Worm (Caenorhabditis elegans) whole organism, L2 larva: Measurements from ENCODE around the gene T24C2.3.

Experiments
- C34F6.9 ChIP-seq: fragments of 150-350 bp; optimal IDR thresholded peaks from 2 replicates; lab custom pipeline; 2014; ENCODE audit warnings: missing biosample characterization, missing genetic modification characterization
- F13H6.1 ChIP-seq: sonication (generic microtip); optimal IDR thresholded peaks from 2 replicates; lab custom pipeline; 2016; ENCODE audit warnings: missing genetic modification characterization, missing compliant biosample characterization
- R02D3.7 ChIP-seq: fragments of 150-350 bp; optimal IDR thresholded peaks from 2 replicates; lab custom pipeline; 2014; ENCODE audit warnings: missing biosample characterization, missing genetic modification characterization
- Y55F3AM.14 ChIP-seq: fragments of 200-800 bp; sonication (Bioruptor generic); optimal IDR thresholded peaks from 2 replicates; lab custom pipeline; 2018; ENCODE audit warnings: mild to moderate bottlenecking, missing genetic modification characterization, missing compliant biosample characterization
- ZK546.5 ChIP-seq: sonication (generic microtip); optimal IDR thresholded peaks from 2 replicates; lab custom pipeline; 2017; ENCODE audit warnings: missing biosample characterization, missing genetic modification characterization
- alr-1 ChIP-seq: fragments of 150-350 bp; optimal IDR thresholded peaks from 2 replicates; lab custom pipeline; 2014; ENCODE audit warnings: missing biosample characterization, missing genetic modification characterization
- aly-2 ChIP-seq: fragments of 150-350 bp; optimal IDR thresholded peaks from 2 replicates; lab custom pipeline; 2014; ENCODE audit warnings: missing biosample characterization, missing genetic modification characterization
- ama-1 ChIP-seq: fragments of 150-350 bp; optimal IDR thresholded peaks from 2 replicates; lab custom pipeline; 2018; ENCODE audit warnings: inconsistent platforms
- blmp-1 ChIP-seq: sonication (generic microtip); optimal IDR thresholded peaks from 2 replicates; lab custom pipeline; 2017; ENCODE audit warnings: missing genetic modification characterization, mild to moderate bottlenecking, missing compliant biosample characterization, antibody characterized with exemption, moderate library complexity; ENCODE audit not compliant: insufficient read depth
- ceh-16 ChIP-seq: fragments of 150-350 bp; optimal IDR thresholded peaks from 2 replicates; lab custom pipeline; 2014; ENCODE audit warnings: missing biosample characterization, missing genetic modification characterization
- ceh-82 ChIP-seq: fragments of 150-350 bp; optimal IDR thresholded peaks from 2 replicates; lab custom pipeline; 2014; ENCODE audit warnings: missing biosample characterization, missing genetic modification characterization
- crh-2 ChIP-seq: sonication (generic microtip); optimal IDR thresholded peaks from 2 replicates; lab custom pipeline; 2017; ENCODE audit warnings: missing biosample characterization, missing genetic modification characterization
- dmd-4 ChIP-seq: sonication (generic microtip); optimal IDR thresholded peaks from 2 replicates; lab custom pipeline; 2017; ENCODE audit warnings: missing biosample characterization, missing genetic modification characterization
- egl-27 ChIP-seq: sonication (generic microtip); optimal IDR thresholded peaks from 3 replicates; lab custom pipeline; 2017; ENCODE audit warnings: missing biosample characterization, missing genetic modification reagents, missing genetic modification characterization
- elt-1 ChIP-seq: fragments of 150-350 bp; optimal IDR thresholded peaks from 2 replicates; lab custom pipeline; 2014; ENCODE audit warnings: missing biosample characterization, missing genetic modification characterization
- elt-3 ChIP-seq: sonication (generic microtip); optimal IDR thresholded peaks from 2 replicates; lab custom pipeline; 2017; ENCODE audit warnings: missing biosample characterization, missing genetic modification characterization
- fos-1 ChIP-seq: fragments of 150-350 bp; optimal IDR thresholded peaks from 2 replicates; lab custom pipeline; 2014; ENCODE audit warnings: missing biosample characterization, missing genetic modification characterization
- gmeb-1 ChIP-seq: fragments of 150-350 bp; optimal IDR thresholded peaks from 2 replicates; lab custom pipeline; 2014; ENCODE audit warnings: missing biosample characterization, missing genetic modification characterization
- lin-11 ChIP-seq: fragments of 150-350 bp; sonication (generic microtip); optimal IDR thresholded peaks from 2 replicates; lab custom pipeline; 2014; ENCODE audit warnings: missing biosample characterization, missing genetic modification characterization, inconsistent platforms, mixed read lengths
- lin-13 ChIP-seq: fragments of 150-350 bp; optimal IDR thresholded peaks from 2 replicates; lab custom pipeline; 2014; ENCODE audit warnings: missing biosample characterization, missing genetic modification reagents, missing genetic modification characterization
- lin-39 ChIP-seq: fragments of 150-350 bp; optimal IDR thresholded peaks from 2 replicates; lab custom pipeline; 2014; ENCODE audit warnings: missing biosample characterization, missing genetic modification reagents, missing genetic modification characterization
- lsy-2 ChIP-seq, 2 experiments: fragments of 150-350 bp in 1 of 2; sonication (generic microtip) in 1 of 2; optimal IDR thresholded peaks; 2 replicates each; lab custom pipeline; 2014 to 2017; ENCODE audit warnings: missing biosample characterization in 2 of 2, missing genetic modification characterization in 2 of 2
- mab-5 ChIP-seq: fragments of 150-350 bp; optimal IDR thresholded peaks from 2 replicates; lab custom pipeline; 2014; ENCODE audit warnings: missing biosample characterization, missing genetic modification characterization
- mbf-1 ChIP-seq: sonication (generic microtip); optimal IDR thresholded peaks from 2 replicates; lab custom pipeline; 2017; ENCODE audit warnings: missing biosample characterization, missing genetic modification characterization
- mdl-1 ChIP-seq, 2 experiments: fragments of 150-350 bp in 1 of 2; sonication (generic microtip) in 1 of 2; optimal IDR thresholded peaks; 2 replicates each; lab custom pipeline; 2017; ENCODE audit warnings: missing biosample characterization in 2 of 2, missing genetic modification characterization in 2 of 2
- nhr-10 ChIP-seq: sonication (generic microtip); optimal IDR thresholded peaks from 2 replicates; lab custom pipeline; 2017; ENCODE audit warnings: missing biosample characterization, missing genetic modification characterization
- nhr-11 ChIP-seq: fragments of 150-350 bp; optimal IDR thresholded peaks from 2 replicates; lab custom pipeline; 2014; ENCODE audit warnings: missing biosample characterization, missing genetic modification characterization
- nhr-12 ChIP-seq: fragments of 150-350 bp; optimal IDR thresholded peaks from 2 replicates; lab custom pipeline; 2014; ENCODE audit warnings: missing biosample characterization, missing genetic modification characterization
- nhr-129 ChIP-seq: fragments of 150-350 bp; optimal IDR thresholded peaks from 2 replicates; lab custom pipeline; 2014; ENCODE audit warnings: missing biosample characterization, missing genetic modification characterization
- nhr-21 ChIP-seq: fragments of 150-350 bp; optimal IDR thresholded peaks from 2 replicates; lab custom pipeline; 2014; ENCODE audit warnings: missing biosample characterization, missing genetic modification characterization
- nhr-23 ChIP-seq: fragments of 150-350 bp; optimal IDR thresholded peaks from 2 replicates; lab custom pipeline; 2014; ENCODE audit warnings: missing biosample characterization, missing genetic modification reagents, missing genetic modification characterization
- nhr-237 ChIP-seq: fragments of 150-350 bp; optimal IDR thresholded peaks from 2 replicates; lab custom pipeline; 2014; ENCODE audit warnings: missing biosample characterization, missing genetic modification characterization
- nhr-25 ChIP-seq: fragments of 150-350 bp; sonication (generic microtip); optimal IDR thresholded peaks from 3 replicates; lab custom pipeline; 2014; ENCODE audit warnings: missing biosample characterization, missing genetic modification characterization
- nhr-6 ChIP-seq: fragments of 150-350 bp; optimal IDR thresholded peaks from 2 replicates; lab custom pipeline; 2014; ENCODE audit warnings: missing biosample characterization, missing genetic modification characterization
- nhr-77 ChIP-seq: fragments of 150-350 bp; optimal IDR thresholded peaks from 2 replicates; lab custom pipeline; 2014; ENCODE audit warnings: missing biosample characterization, missing genetic modification characterization
- peb-1 ChIP-seq: fragments of 150-350 bp; optimal IDR thresholded peaks from 2 replicates; lab custom pipeline; 2014; ENCODE audit warnings: missing biosample characterization, missing genetic modification characterization
- sem-4 ChIP-seq: fragments of 150-350 bp; optimal IDR thresholded peaks from 2 replicates; lab custom pipeline; 2014; ENCODE audit warnings: missing biosample characterization, missing genetic modification reagents, missing genetic modification characterization
- skn-1 ChIP-seq: sonication (generic microtip); optimal IDR thresholded peaks from 2 replicates; lab custom pipeline; 2017; ENCODE audit warnings: missing biosample characterization, missing genetic modification characterization
- sma-3 ChIP-seq: sonication (generic microtip); optimal IDR thresholded peaks from 2 replicates; lab custom pipeline; 2016; ENCODE audit warnings: missing genetic modification reagents, missing genetic modification characterization, missing compliant biosample characterization
- sma-9 ChIP-seq, 2 experiments: fragments of 150-350 bp in 1 of 2; sonication (generic microtip) in 1 of 2; optimal IDR thresholded peaks; 2 replicates each; lab custom pipeline; 2014 to 2016; ENCODE audit warnings: missing genetic modification characterization in 2 of 2, mild to moderate bottlenecking in 1 of 2, missing biosample characterization in 1 of 2, missing compliant biosample characterization in 1 of 2, missing genetic modification reagents in 1 of 2, moderate library complexity in 1 of 2
- snpc-4 ChIP-seq: fragments of 150-350 bp; optimal IDR thresholded peaks from 2 replicates; lab custom pipeline; 2014; ENCODE audit warnings: missing biosample characterization, missing genetic modification characterization
- unc-39 ChIP-seq: fragments of 150-350 bp; optimal IDR thresholded peaks from 2 replicates; lab custom pipeline; 2014; ENCODE audit warnings: missing biosample characterization, missing genetic modification characterization
- unc-55 ChIP-seq: fragments of 150-350 bp; sonication (generic microtip); optimal IDR thresholded peaks from 3 replicates; lab custom pipeline; 2014; ENCODE audit warnings: missing biosample characterization, missing genetic modification reagents, missing genetic modification characterization
- unc-62 ChIP-seq: fragments of 150-350 bp; optimal IDR thresholded peaks from 2 replicates; lab custom pipeline; 2014; ENCODE audit warnings: missing biosample characterization, missing genetic modification reagents, missing genetic modification characterization
- zag-1 ChIP-seq: fragments of 150-350 bp; optimal IDR thresholded peaks from 2 replicates; lab custom pipeline; 2014; ENCODE audit warnings: missing biosample characterization, missing genetic modification characterization
- ztf-1 ChIP-seq: fragments of 200-800 bp; sonication (Bioruptor generic); conservative IDR thresholded peaks from 2 replicates; pipeline ENCODE4 v1.3.6; 2022; ENCODE audit warnings: missing genetic modification characterization, missing compliant biosample characterization
- ztf-11 ChIP-seq: sonication (generic microtip); optimal IDR thresholded peaks from 2 replicates; lab custom pipeline; 2017; ENCODE audit warnings: missing biosample characterization, missing genetic modification characterization
- ztf-4 ChIP-seq: fragments of 150-350 bp; optimal IDR thresholded peaks from 2 replicates; lab custom pipeline; 2014; ENCODE audit warnings: missing biosample characterization, missing genetic modification characterization

T24C2.3 gene

DNA sequence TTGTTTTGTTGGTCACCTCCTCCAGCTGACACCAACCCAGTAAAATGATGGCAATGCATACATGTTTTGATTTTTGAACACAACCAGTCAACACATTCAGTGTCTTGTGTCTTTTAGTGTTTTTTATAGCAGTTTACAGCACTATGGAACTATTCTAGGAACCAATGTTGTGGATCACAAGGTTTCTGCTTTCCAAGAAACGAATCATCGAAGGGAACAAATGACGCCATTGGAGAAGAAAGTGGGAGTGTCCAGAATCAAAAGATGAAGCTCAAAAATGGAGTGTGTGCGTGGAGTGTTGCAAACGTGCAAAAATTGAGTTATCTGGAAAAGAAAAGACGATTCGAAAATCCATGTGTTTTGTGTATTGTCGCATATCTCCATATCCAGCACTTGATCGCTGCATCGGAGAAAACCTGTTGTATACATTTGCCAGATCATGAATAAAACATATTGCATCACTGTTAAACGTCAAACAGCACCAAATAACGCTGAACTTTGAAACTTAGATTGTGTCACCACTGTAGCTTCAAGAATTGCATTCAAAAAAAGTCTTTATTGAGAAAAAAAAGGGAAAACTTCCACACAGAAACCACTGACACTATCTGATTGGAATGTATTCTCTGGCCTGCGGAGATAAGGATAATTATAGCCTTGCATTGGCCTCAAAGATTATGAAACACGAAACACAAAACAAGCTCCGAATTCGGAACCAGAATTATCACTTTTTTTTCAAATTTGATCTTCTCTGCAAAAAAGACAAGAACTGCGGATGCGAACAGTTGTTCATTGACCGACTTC, 19.2 kb downstream of the T24C2.3 start:
- TF ChIP-seq nhr-237 (tag; lab: Kevin White, UChicago): no peak
- no peak for TF ChIP-seq snpc-4 (tag; lab: Kevin White, UChicago)
- peak; percentile 87 for TF ChIP-seq nhr-21 (tag; lab: Kevin White, UChicago)
- TF ChIP-seq ztf-1 (GFP tag; lab: Robert Waterston, UW): no peak
- TF ChIP-seq ceh-82 (tag; lab: Kevin White, UChicago): no peak
- TF ChIP-seq mbf-1 (tag; lab: Kevin White, UChicago): no peak
- no peak for TF ChIP-seq mab-5 (tag; lab: Kevin White, UChicago)
- TF ChIP-seq lsy-2 (tag; optimal IDR thresholded peaks at IDR 0.05; lab: Kevin White, UChicago): peak in 1 of 2 experiments; percentile 78
- TF ChIP-seq elt-1 (tag; lab: Kevin White, UChicago): no peak
- TF ChIP-seq nhr-25: peak; percentile 37
- TF ChIP-seq elt-3 (tag; lab: Kevin White, UChicago): peak; percentile 45
- TF ChIP-seq C34F6.9: peak; percentile 58
- TF ChIP-seq nhr-129 (tag; lab: Kevin White, UChicago): peak; percentile 47
- TF ChIP-seq alr-1 (tag; lab: Kevin White, UChicago): no peak
- TF ChIP-seq lin-11: peak; percentile 2
- no peak for TF ChIP-seq sma-3
- no peak for TF ChIP-seq peb-1 (tag; lab: Kevin White, UChicago)
- no peak for TF ChIP-seq egl-27
- TF ChIP-seq nhr-6: peak; percentile 82
- peak in 1 of 2 experiments; percentile 24 for TF ChIP-seq mdl-1 (tag; optimal IDR thresholded peaks at IDR 0.05; lab: Kevin White, UChicago)
- no peak for TF ChIP-seq ama-1 (lab: Kevin White, UChicago)
- peak; percentile 52 for TF ChIP-seq zag-1 (tag; lab: Kevin White, UChicago)
- TF ChIP-seq R02D3.7: no peak
- no peak for TF ChIP-seq ztf-11
- TF ChIP-seq lin-39 (tag; lab: Kevin White, UChicago): no peak
- TF ChIP-seq crh-2 (tag; lab: Kevin White, UChicago): peak; percentile 74
- peak; percentile 55 for TF ChIP-seq unc-55
- TF ChIP-seq dmd-4 (tag; lab: Kevin White, UChicago): peak; percentile 69
- no peak for TF ChIP-seq ZK546.5 (tag; lab: Kevin White, UChicago)
- TF ChIP-seq unc-62 (GFP tag; lab: Kevin White, UChicago): no peak
- no peak for TF ChIP-seq nhr-11
- no peak for TF ChIP-seq nhr-12 (tag; lab: Kevin White, UChicago)
- TF ChIP-seq blmp-1 (tag; lab: Kevin White, UChicago): peak; percentile 59
- TF ChIP-seq fos-1 (tag; lab: Kevin White, UChicago): peak; percentile 6
- no peak for TF ChIP-seq nhr-10 (tag; lab: Kevin White, UChicago)
- TF ChIP-seq ztf-4 (tag; lab: Kevin White, UChicago): peak; percentile 70
- TF ChIP-seq gmeb-1 (tag; lab: Kevin White, UChicago): no peak
- TF ChIP-seq lin-13: peak; percentile 68
- TF ChIP-seq aly-2: no peak
- peak; percentile 58 for TF ChIP-seq sem-4 (tag; lab: Kevin White, UChicago)
- TF ChIP-seq Y55F3AM.14 (GFP tag; lab: Kevin White, UChicago): no peak
- TF ChIP-seq unc-39 (tag; lab: Kevin White, UChicago): no peak
- no peak for TF ChIP-seq skn-1 (tag; lab: Kevin White, UChicago)
- TF ChIP-seq nhr-23 (tag; lab: Kevin White, UChicago): no peak
- TF ChIP-seq F13H6.1 (tag; lab: Kevin White, UChicago): no peak
- peak; percentile 95 for TF ChIP-seq sma-9 (GFP tag; optimal IDR thresholded peaks at IDR 0.05; lab: Kevin White, UChicago)
- TF ChIP-seq sma-9 (tag; optimal IDR thresholded peaks at IDR 0.05; lab: Kevin White, UChicago): no peak
- no peak for TF ChIP-seq ceh-16 (tag; lab: Kevin White, UChicago)
- TF ChIP-seq nhr-77 (tag; lab: Kevin White, UChicago): no peak
- TF ChIP-seq, all 48 proteins: peak for 19
